Worm (Caenorhabditis elegans): ENCODE data around the gene fbxa-194.

The fbxa-194 gene

DNA sequence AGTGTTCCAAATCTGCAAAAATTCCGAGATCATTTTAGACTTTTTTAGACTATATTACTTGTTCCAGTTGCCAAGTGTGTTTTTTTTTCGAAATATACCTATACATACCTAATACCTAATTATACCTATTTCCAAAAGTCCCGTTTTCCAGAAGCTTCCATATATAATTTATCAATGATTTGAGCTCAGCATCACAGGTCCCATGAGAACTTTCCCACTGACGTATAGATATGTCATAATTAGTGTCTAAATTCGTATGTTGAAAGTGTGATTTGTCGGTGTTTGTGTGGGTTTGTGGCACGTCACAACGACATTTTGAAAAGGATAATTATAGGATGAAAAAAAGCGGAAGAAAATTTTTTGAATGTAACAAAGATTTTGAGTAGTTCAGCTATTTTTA, 27.0 kb upstream of the fbxa-194 start:
- no peak for TF ChIP-seq nhr-6 (tag; optimal IDR thresholded peaks at IDR 0.05)
- TF ChIP-seq nhr-129 (tag; optimal IDR thresholded peaks at IDR 0.05), result no peak
- TF ChIP-seq nhr-25 (tag; optimal IDR thresholded peaks at IDR 0.05), result no peak
- TF ChIP-seq unc-62 (GFP tag; optimal IDR thresholded peaks at IDR 0.05), result no peak
- TF ChIP-seq elt-1 (tag; optimal IDR thresholded peaks at IDR 0.05), result no peak
- no peak for TF ChIP-seq ama-1 (optimal IDR thresholded peaks at IDR 0.05)
- no peak for TF ChIP-seq sma-3 (GFP tag; optimal IDR thresholded peaks at IDR 0.05)
- TF ChIP-seq unc-55 (GFP tag; optimal IDR thresholded peaks at IDR 0.05), result no peak
- TF ChIP-seq nhr-12 (tag; optimal IDR thresholded peaks at IDR 0.05), result no peak
- no peak for TF ChIP-seq alr-1 (tag; optimal IDR thresholded peaks at IDR 0.05)
- no peak for TF ChIP-seq mdl-1 (tag; optimal IDR thresholded peaks at IDR 0.05)
- no peak for TF ChIP-seq skn-1 (tag; optimal IDR thresholded peaks at IDR 0.05)
- no peak for TF ChIP-seq lin-13 (GFP tag; optimal IDR thresholded peaks at IDR 0.05)
- TF ChIP-seq ZK546.5 (tag; optimal IDR thresholded peaks at IDR 0.05), result no peak
- TF ChIP-seq sem-4 (tag; optimal IDR thresholded peaks at IDR 0.05), result no peak
- TF ChIP-seq lin-11 (tag; optimal IDR thresholded peaks at IDR 0.05), result no peak

ce11 chrV:19802797-19803196, 24.3 kb upstream of the fbxa-194 start:
- no peak for TF ChIP-seq blmp-1 (tag; optimal IDR thresholded peaks at IDR 0.05; ENCODE audit: insufficient read depth)
- no peak for TF ChIP-seq lin-11 (tag; optimal IDR thresholded peaks at IDR 0.05)
- TF ChIP-seq unc-62 (GFP tag; optimal IDR thresholded peaks at IDR 0.05), result no peak
- no peak for TF ChIP-seq egl-27 (tag; optimal IDR thresholded peaks at IDR 0.05)
- TF ChIP-seq sma-9 (GFP tag; optimal IDR thresholded peaks at IDR 0.05), result no peak
- TF ChIP-seq sma-9 (tag; optimal IDR thresholded peaks at IDR 0.05), result no peak

ce11 chrV:19801033-19801432, 22.5 kb upstream of the fbxa-194 start, which contains the start of gene Y116F11B.2:
TSS of gene Y116F11B.2 (minus strand) at chrV:19801133.
- TF ChIP-seq mbf-1 (tag; optimal IDR thresholded peaks at IDR 0.05) (no peak), elt-1 (tag; optimal IDR thresholded peaks at IDR 0.05) (no peak), dmd-4 (tag; optimal IDR thresholded peaks at IDR 0.05) (no peak), elt-3 (tag; optimal IDR thresholded peaks at IDR 0.05) (no peak), skn-1 (tag; optimal IDR thresholded peaks at IDR 0.05) (no peak), ama-1 (optimal IDR thresholded peaks at IDR 0.05) (no peak), ceh-16 (tag; optimal IDR thresholded peaks at IDR 0.05) (no peak), sma-3 (GFP tag; optimal IDR thresholded peaks at IDR 0.05) (no peak), nhr-237 (tag; optimal IDR thresholded peaks at IDR 0.05) (no peak), ceh-82 (tag; optimal IDR thresholded peaks at IDR 0.05) (no peak), nhr-77 (tag; optimal IDR thresholded peaks at IDR 0.05) (no peak), unc-55 (GFP tag; optimal IDR thresholded peaks at IDR 0.05) (no peak), C34F6.9 (tag; optimal IDR thresholded peaks at IDR 0.05) (no peak), nhr-129 (tag; optimal IDR thresholded peaks at IDR 0.05) (no peak), egl-27 (tag; optimal IDR thresholded peaks at IDR 0.05) (no peak), R02D3.7 (tag; optimal IDR thresholded peaks at IDR 0.05) (no peak), mdl-1 (tag; optimal IDR thresholded peaks at IDR 0.05) (no peak)

- TF ChIP-seq dmd-4 (tag; optimal IDR thresholded peaks at IDR 0.05) (no peak), blmp-1 (tag; optimal IDR thresholded peaks at IDR 0.05; ENCODE audit: insufficient read depth) (no peak), nhr-12 (tag; optimal IDR thresholded peaks at IDR 0.05) (no peak), ztf-4 (tag; optimal IDR thresholded peaks at IDR 0.05) (no peak), sma-9 (GFP tag; optimal IDR thresholded peaks at IDR 0.05) (no peak), sma-9 (tag; optimal IDR thresholded peaks at IDR 0.05) (no peak), F13H6.1 (tag; optimal IDR thresholded peaks at IDR 0.05) (no peak), ama-1 (optimal IDR thresholded peaks at IDR 0.05) (no peak), zag-1 (tag; optimal IDR thresholded peaks at IDR 0.05) (no peak), nhr-25 (tag; optimal IDR thresholded peaks at IDR 0.05) (no peak), snpc-4 (tag; optimal IDR thresholded peaks at IDR 0.05) (no peak), egl-27 (tag; optimal IDR thresholded peaks at IDR 0.05) (no peak), crh-2 (tag; optimal IDR thresholded peaks at IDR 0.05) (no peak), nhr-10 (tag; optimal IDR thresholded peaks at IDR 0.05) (no peak), sem-4 (tag; optimal IDR thresholded peaks at IDR 0.05) (no peak)
These were observed 16.4 kb upstream of the fbxa-194 start, which contains the start of gene M162.7 for ce11 chrV:19794931-19795330. TSS of gene M162.7 (minus strand) at chrV:19795031.

ce11 chrV:19790248-19790647, 11.7 kb upstream of the fbxa-194 start:
- no peak for TF ChIP-seq elt-1 (tag; optimal IDR thresholded peaks at IDR 0.05)
- TF ChIP-seq unc-55 (GFP tag; optimal IDR thresholded peaks at IDR 0.05), result no peak
- no peak for TF ChIP-seq unc-62 (GFP tag; optimal IDR thresholded peaks at IDR 0.05)
- TF ChIP-seq nhr-12 (tag; optimal IDR thresholded peaks at IDR 0.05), result no peak
- TF ChIP-seq nhr-10 (tag; optimal IDR thresholded peaks at IDR 0.05), result no peak
- TF ChIP-seq nhr-77 (tag; optimal IDR thresholded peaks at IDR 0.05), result no peak

Data from whole organism, L2 larva.